Fruit fly (Drosophila melanogaster) whole organism, embryonic: ENCODE data around the gene CG4955.
A peak's percentile ranks its signal among the peaks of the same experiment; 100 is the strongest.

Experiments
- Ada2b ChIP-seq: fragments of 200-800 bp; sonication (Bioruptor generic); IDR thresholded peaks from 2 replicates; pipeline ENCODE4 v1.3.6; 2022; ENCODE audit warnings: missing biosample characterization, missing genetic modification characterization
- Asciz ChIP-seq: fragments of 200-800 bp; sonication (Bioruptor generic); optimal IDR thresholded peaks from 2 replicates; lab custom pipeline; 2017; ENCODE audit warnings: missing biosample characterization, mild to moderate bottlenecking, missing genetic modification characterization, missing genetic modification reagents
- Atf-2 ChIP-seq: fragments of 200-800 bp; sonication (Bioruptor generic); optimal IDR thresholded peaks from 2 replicates; lab custom pipeline; 2016; ENCODE audit warnings: missing biosample characterization, missing genetic modification characterization
- CG1024 ChIP-seq: fragments of 200-800 bp; sonication (Bioruptor generic); IDR thresholded peaks from 2 replicates; pipeline ENCODE4 v1.3.6; 2022; ENCODE audit warnings: missing biosample characterization, missing genetic modification characterization
- CG10321 ChIP-seq: fragments of 200-800 bp; sonication (Bioruptor generic); IDR thresholded peaks from 2 replicates; pipeline ENCODE4 v1.3.6; 2022; ENCODE audit warnings: missing biosample characterization, missing genetic modification characterization
- CG11456 ChIP-seq: fragments of 200-800 bp; sonication (Bioruptor generic); IDR thresholded peaks from 3 replicates; pipeline ENCODE4 v1.3.6; 2022; ENCODE audit warnings: missing biosample characterization, missing genetic modification characterization
- CG11560 ChIP-seq: fragments of 200-800 bp; sonication (Bioruptor generic); IDR thresholded peaks from 3 replicates; pipeline ENCODE4 v1.3.6; 2022; ENCODE audit warnings: missing biosample characterization, missing genetic modification characterization
- CG12104 ChIP-seq: fragments of 200-800 bp; sonication (Bioruptor generic); optimal IDR thresholded peaks from 3 replicates; lab custom pipeline; 2016; ENCODE audit warnings: missing biosample characterization, missing genetic modification characterization
- CG12299 ChIP-seq: fragments of 200-800 bp; sonication (Bioruptor generic); optimal IDR thresholded peaks from 2 replicates; lab custom pipeline; 2018; ENCODE audit warnings: missing biosample characterization, mild to moderate bottlenecking, missing genetic modification characterization
- CG13624 ChIP-seq: fragments of 200-800 bp; sonication (Bioruptor generic); optimal IDR thresholded peaks from 2 replicates; lab custom pipeline; 2016; ENCODE audit warnings: missing biosample characterization, missing genetic modification characterization
- CG1529 ChIP-seq: fragments of 200-800 bp; sonication (Bioruptor generic); optimal IDR thresholded peaks from 3 replicates; lab custom pipeline; 2018; ENCODE audit warnings: missing biosample characterization, missing genetic modification characterization
- CG17802 ChIP-seq: fragments of 200-800 bp; sonication (Bioruptor generic); optimal IDR thresholded peaks from 2 replicates; lab custom pipeline; 2018; ENCODE audit warnings: missing biosample characterization, mild to moderate bottlenecking, missing genetic modification characterization, moderate library complexity
- CG18476 ChIP-seq: fragments of 200-800 bp; sonication (Bioruptor generic); optimal IDR thresholded peaks from 2 replicates; lab custom pipeline; 2016; ENCODE audit warnings: missing biosample characterization, mild to moderate bottlenecking, missing genetic modification characterization
- CG2875 ChIP-seq: fragments of 200-800 bp; sonication (Bioruptor generic); optimal IDR thresholded peaks from 2 replicates; lab custom pipeline; 2017; ENCODE audit warnings: missing biosample characterization, mild to moderate bottlenecking, missing genetic modification characterization, missing genetic modification reagents
- CG31441 ChIP-seq: fragments of 200-800 bp; sonication (Bioruptor generic); IDR thresholded peaks from 2 replicates; pipeline ENCODE4 v1.3.6; 2022; ENCODE audit warnings: missing biosample characterization, missing genetic modification characterization
- CG4360 ChIP-seq: fragments of 200-800 bp; sonication (Bioruptor generic); IDR thresholded peaks from 2 replicates; pipeline ENCODE4 v1.3.6; 2022; ENCODE audit warnings: missing biosample characterization, missing genetic modification characterization
- CG4707 ChIP-seq: fragments of 200-800 bp; sonication (Bioruptor generic); optimal IDR thresholded peaks from 2 replicates; lab custom pipeline; 2018; ENCODE audit warnings: missing biosample characterization, mild to moderate bottlenecking, missing genetic modification characterization, moderate library complexity
- CG4854 ChIP-seq: fragments of 200-800 bp; sonication (Bioruptor generic); optimal IDR thresholded peaks from 2 replicates; lab custom pipeline; 2016; ENCODE audit warnings: missing biosample characterization, missing genetic modification characterization, inconsistent platforms
- CG5180 ChIP-seq: fragments of 200-800 bp; sonication (Bioruptor generic); optimal IDR thresholded peaks from 3 replicates; lab custom pipeline; 2017; ENCODE audit warnings: missing biosample characterization, missing genetic modification characterization, mild to moderate bottlenecking, moderate library complexity, missing genetic modification reagents
- CG6272 ChIP-seq: fragments of 200-800 bp; sonication (Bioruptor generic); IDR thresholded peaks from 2 replicates; pipeline ENCODE4 v1.3.6; 2022; ENCODE audit warnings: missing biosample characterization, missing genetic modification characterization
- CG7271 ChIP-seq: fragments of 200-800 bp; sonication (Bioruptor generic); optimal IDR thresholded peaks from 2 replicates; lab custom pipeline; 2018; ENCODE audit warnings: missing biosample characterization, mild to moderate bottlenecking, missing genetic modification characterization, moderate library complexity
- CG8359 ChIP-seq: fragments of 200-800 bp; sonication (Bioruptor generic); optimal IDR thresholded peaks from 2 replicates; lab custom pipeline; 2017; ENCODE audit warnings: missing biosample characterization, mild to moderate bottlenecking, missing genetic modification characterization, borderline replicate concordance
- CG9215 ChIP-seq: fragments of 200-800 bp; sonication (Bioruptor generic); IDR thresholded peaks from 2 replicates; pipeline ENCODE4 v1.3.6; 2022; ENCODE audit warnings: missing biosample characterization, missing genetic modification characterization
- CG9727 ChIP-seq: fragments of 200-800 bp; sonication (Bioruptor generic); optimal IDR thresholded peaks from 3 replicates; lab custom pipeline; 2017; ENCODE audit warnings: missing biosample characterization, mild to moderate bottlenecking, missing genetic modification characterization
- Camta ChIP-seq: fragments of 200-800 bp; sonication (Bioruptor generic); optimal IDR thresholded peaks from 2 replicates; lab custom pipeline; 2016; ENCODE audit warnings: missing biosample characterization, missing genetic modification characterization
- Dp ChIP-seq: fragments of 200-800 bp; sonication (Bioruptor generic); optimal IDR thresholded peaks from 2 replicates; lab custom pipeline; 2018; ENCODE audit warnings: missing biosample characterization, mild to moderate bottlenecking, missing genetic modification characterization, moderate library complexity
- Ets97D ChIP-seq: fragments of 200-800 bp; sonication (Bioruptor generic); optimal IDR thresholded peaks from 3 replicates; lab custom pipeline; 2016; ENCODE audit warnings: missing biosample characterization, missing genetic modification characterization
- Fer3 ChIP-seq: fragments of 200-800 bp; sonication (Bioruptor generic); optimal IDR thresholded peaks from 2 replicates; lab custom pipeline; 2018; ENCODE audit warnings: missing biosample characterization, mild to moderate bottlenecking, missing genetic modification characterization, moderate library complexity
- Gug ChIP-seq: fragments of 200-800 bp; sonication (Bioruptor generic); IDR thresholded peaks from 4 replicates; pipeline ENCODE4 v1.3.6; 2022; ENCODE audit warnings: missing biosample characterization, missing genetic modification characterization
- HLH54F ChIP-seq: fragments of 200-800 bp; sonication (Bioruptor generic); optimal IDR thresholded peaks from 3 replicates; lab custom pipeline; 2016; ENCODE audit warnings: missing biosample characterization, missing genetic modification characterization
- Lhr ChIP-seq: fragments of 200-800 bp; sonication (Bioruptor generic); optimal IDR thresholded peaks from 3 replicates; lab custom pipeline; 2017; ENCODE audit warnings: mild to moderate bottlenecking, missing biosample characterization, missing genetic modification reagents, missing genetic modification characterization
- NK7.1 ChIP-seq: fragments of 200-800 bp; sonication (Bioruptor generic); optimal IDR thresholded peaks from 3 replicates; lab custom pipeline; 2016; ENCODE audit warnings: missing biosample characterization, missing genetic modification characterization
- Xbp1 ChIP-seq: fragments of 200-800 bp; sonication (Bioruptor generic); optimal IDR thresholded peaks from 3 replicates; lab custom pipeline; 2016; ENCODE audit warnings: missing biosample characterization, mild to moderate bottlenecking, missing genetic modification characterization
- bcd ChIP-seq: fragments of 200-800 bp; sonication (Bioruptor generic); optimal IDR thresholded peaks from 2 replicates; lab custom pipeline; 2017; ENCODE audit warnings: missing biosample characterization, mild to moderate bottlenecking, missing genetic modification characterization
- bsh ChIP-seq, 2 experiments: fragments of 200-800 bp; sonication (Bioruptor generic); optimal IDR thresholded peaks; 2 replicates each; lab custom pipeline; 2017 to 2018; ENCODE audit warnings: mild to moderate bottlenecking in 2 of 2, missing biosample characterization in 2 of 2, missing genetic modification characterization in 2 of 2, moderate library complexity in 1 of 2
- chinmo ChIP-seq: fragments of 200-800 bp; sonication (Bioruptor generic); IDR thresholded peaks from 4 replicates; pipeline ENCODE4 v1.3.6; 2022; ENCODE audit warnings: missing biosample characterization, missing genetic modification characterization; ENCODE audit not compliant: partially characterized antibody
- crol ChIP-seq: fragments of 200-800 bp; sonication (Bioruptor generic); IDR thresholded peaks from 2 replicates; pipeline ENCODE4 v1.3.6; 2022; ENCODE audit warnings: missing biosample characterization, missing genetic modification characterization
- dysf ChIP-seq: fragments of 200-800 bp; sonication (Bioruptor generic); IDR thresholded peaks from 3 replicates; pipeline ENCODE4 v1.3.6; 2022; ENCODE audit warnings: missing biosample characterization, missing genetic modification characterization
- ems ChIP-seq: fragments of 200-800 bp; sonication (Bioruptor generic); optimal IDR thresholded peaks from 3 replicates; lab custom pipeline; 2016; ENCODE audit warnings: missing biosample characterization, missing genetic modification characterization
- fd102C ChIP-seq: fragments of 200-800 bp; sonication (Bioruptor generic); optimal IDR thresholded peaks from 2 replicates; lab custom pipeline; 2018; ENCODE audit warnings: missing biosample characterization, mild to moderate bottlenecking, missing genetic modification characterization, moderate library complexity
- gcm2 ChIP-seq: fragments of 200-800 bp; sonication (Bioruptor generic); optimal IDR thresholded peaks from 2 replicates; lab custom pipeline; 2016; ENCODE audit warnings: missing biosample characterization, missing genetic modification characterization
- her ChIP-seq: fragments of 200-800 bp; sonication (Bioruptor generic); optimal IDR thresholded peaks from 2 replicates; lab custom pipeline; 2016; ENCODE audit warnings: missing biosample characterization, missing genetic modification characterization
- inv ChIP-seq: fragments of 200-800 bp; sonication (Bioruptor generic); IDR thresholded peaks from 2 replicates; pipeline ENCODE4 v1.3.6; 2022; ENCODE audit warnings: missing biosample characterization, missing genetic modification characterization; ENCODE audit not compliant: partially characterized antibody
- ken ChIP-seq: fragments of 200-800 bp; sonication (Bioruptor generic); IDR thresholded peaks from 3 replicates; pipeline ENCODE4 v1.3.6; 2022; ENCODE audit warnings: missing biosample characterization, missing genetic modification characterization
- mirr ChIP-seq: fragments of 200-800 bp; sonication (Bioruptor generic); optimal IDR thresholded peaks from 3 replicates; lab custom pipeline; 2018; ENCODE audit warnings: missing biosample characterization, mild to moderate bottlenecking, missing genetic modification characterization
- ranshi ChIP-seq: fragments of 200-800 bp; sonication (Bioruptor generic); IDR thresholded peaks from 2 replicates; pipeline ENCODE4 v1.3.6; 2022; ENCODE audit warnings: missing biosample characterization, missing genetic modification characterization
- tll ChIP-seq, 2 experiments: fragments of 200-800 bp in 1 of 2; fragments of >200 bp in 1 of 2; sonication (Bioruptor generic) in 1 of 2; optimal IDR thresholded peaks; 2 replicates each; lab custom pipeline; 2017 to 2019; ENCODE audit warnings: missing biosample characterization in 2 of 2, missing genetic modification characterization in 2 of 2, mild to moderate bottlenecking in 1 of 2, moderate library complexity in 1 of 2
- wek ChIP-seq: fragments of 200-800 bp; sonication (Bioruptor generic); optimal IDR thresholded peaks from 3 replicates; lab custom pipeline; 2018; ENCODE audit warnings: missing biosample characterization, mild to moderate bottlenecking, missing genetic modification characterization, moderate library complexity
- zfh2 ChIP-seq: fragments of 200-800 bp; sonication (Bioruptor generic); optimal IDR thresholded peaks from 2 replicates; lab custom pipeline; 2016; ENCODE audit warnings: missing biosample characterization, missing genetic modification characterization

The CG4955 gene

dm6 chrX:17123545-17124203, 42.4 kb downstream of the CG4955 start (continued):
- TF ChIP-seq bcd (GFP tag; lab: Kevin White, UChicago) = peak; percentile 64
- TF ChIP-seq Ets97D (GFP tag; lab: Kevin White, UChicago) = peak; percentile 35
- TF ChIP-seq Lhr (GFP tag; lab: Kevin White, UChicago) = peak; percentile 10
- no peak for TF ChIP-seq Camta (GFP tag; lab: Kevin White, UChicago)
- TF ChIP-seq CG2875 = peak; percentile 41
- TF ChIP-seq CG5180 (GFP tag; lab: Kevin White, UChicago) = peak; percentile 64
- TF ChIP-seq gcm2 (GFP tag; lab: Kevin White, UChicago) = peak; percentile 21
- no peak for TF ChIP-seq NK7.1
- TF ChIP-seq CG4360 (GFP tag; lab: Robert Waterston, UW) = 0 out of 2 replicates have a peak, but pooled peaks have one; percentile 11
- TF ChIP-seq CG12104 = peak; percentile 32
- TF ChIP-seq dysf (GFP tag; lab: Robert Waterston, UW) = peak; percentile 80
- peak; percentile 80 for TF ChIP-seq CG31441 (GFP tag; lab: Robert Waterston, UW)
- TF ChIP-seq HLH54F (GFP tag; lab: Kevin White, UChicago) = peak; percentile 39
- peak; percentile 76 for TF ChIP-seq ranshi (GFP tag; lab: Robert Waterston, UW)
- peak; percentile 44 for TF ChIP-seq CG4854
- TF ChIP-seq CG4707 (GFP tag; lab: Kevin White, UChicago) = peak; percentile 18
- TF ChIP-seq Ada2b (GFP tag; lab: Robert Waterston, UW) = peak; percentile 70
- TF ChIP-seq Dp (GFP tag; lab: Kevin White, UChicago) = no peak
- no peak for TF ChIP-seq tll (GFP tag; optimal IDR thresholded peaks at IDR 0.05; lab: Kevin White, UChicago)
- peak; percentile 41 for TF ChIP-seq Atf-2 (GFP tag; lab: Kevin White, UChicago)
- TF ChIP-seq CG1529 (GFP tag; lab: Kevin White, UChicago) = peak; percentile 58
- TF ChIP-seq CG1024 (GFP tag; lab: Robert Waterston, UW) = peak; percentile 50; the same call in 1 of the 2 replicates
- peak; percentile 58 for TF ChIP-seq CG12299
- TF ChIP-seq CG6272 (GFP tag; lab: Robert Waterston, UW) = peak; percentile 47; the same call in 1 of the 2 replicates
- TF ChIP-seq Asciz (GFP tag; lab: Kevin White, UChicago) = peak; percentile 71
- no peak for TF ChIP-seq CG10321 (GFP tag; lab: Robert Waterston, UW)
- TF ChIP-seq zfh2 = peak; percentile 13
- TF ChIP-seq fd102C = no peak
- peak; percentile 33; the same call in 1 of the 2 replicates for TF ChIP-seq CG9215
- TF ChIP-seq CG8359 (GFP tag; lab: Kevin White, UChicago) = no peak
- peak; percentile 20 for TF ChIP-seq CG17802 (tag; lab: Kevin White, UChicago)
- TF ChIP-seq Xbp1 (GFP tag; lab: Kevin White, UChicago) = peak; percentile 79
- peak; percentile 37; the same call in 1 of the 4 replicates for TF ChIP-seq Gug
- peak in 1 of 2 experiments; percentile 75 for TF ChIP-seq bsh (GFP tag; optimal IDR thresholded peaks at IDR 0.05; lab: Kevin White, UChicago)
- peak; percentile 29 for TF ChIP-seq CG13624
- peak; percentile 22 for TF ChIP-seq CG18476 (GFP tag; lab: Kevin White, UChicago)
- TF ChIP-seq CG11560 (tag; lab: Robert Waterston, UW) = peak; percentile 46; the same call in 1 of the 3 replicates
- peak; percentile 64; the same call in 1 of the 3 replicates for TF ChIP-seq CG11456 (GFP tag; lab: Robert Waterston, UW)
- TF ChIP-seq inv = no peak
- TF ChIP-seq her (GFP tag; lab: Kevin White, UChicago) = no peak
- TF ChIP-seq ems (GFP tag; lab: Kevin White, UChicago) = peak; percentile 53
- TF ChIP-seq wek (GFP tag; lab: Kevin White, UChicago) = peak; percentile 33
- peak; percentile 79 for TF ChIP-seq Fer3
- no peak for TF ChIP-seq chinmo (GFP tag; lab: Robert Waterston, UW)
- TF ChIP-seq CG7271 (tag; lab: Kevin White, UChicago) = no peak
- TF ChIP-seq mirr (GFP tag; lab: Kevin White, UChicago) = no peak
- TF ChIP-seq CG9727 (GFP tag; lab: Kevin White, UChicago) = peak; percentile 55
- TF ChIP-seq crol (GFP tag; lab: Robert Waterston, UW) = peak; percentile 82
- peak; percentile 78; the same call in 2 of the 3 replicates for TF ChIP-seq ken (GFP tag; lab: Robert Waterston, UW)
